Worm (Caenorhabditis elegans): ENCODE data around the gene C40C9.3.

ce11 chrX:13660206-13660605 lies 12.8 kb downstream of the C40C9.3 start, which contains the start of gene C04A11.1:
- TF ChIP-seq C04F5.9 (tag; optimal IDR thresholded peaks at IDR 0.05) = no peak
- no peak for TF ChIP-seq mdl-1 (tag; optimal IDR thresholded peaks at IDR 0.05)
- TF ChIP-seq xbp-1 (tag; optimal IDR thresholded peaks at IDR 0.05) = no peak
